Fruit fly (Drosophila melanogaster) whole organism, prepupa: ENCODE results near the gene Orct2.

ENCODE experiments used
- CG6276 ChIP-seq: fragments of 200-800 bp; sonication (Bioruptor generic); optimal IDR thresholded peaks from 2 replicates; lab custom pipeline; 2017; ENCODE audit warnings: missing biosample characterization, mild to moderate bottlenecking, missing genetic modification characterization
- Gug ChIP-seq: fragments of 200-800 bp; sonication (Bioruptor generic); IDR thresholded peaks from 2 replicates; pipeline ENCODE4 v1.3.6; 2022; ENCODE audit warnings: missing biosample characterization, missing genetic modification characterization
- Hr39 ChIP-seq: fragments of 200-800 bp; sonication (Bioruptor generic); optimal IDR thresholded peaks from 2 replicates; lab custom pipeline; 2016; ENCODE audit warnings: missing biosample characterization, missing genetic modification characterization
- Lpt ChIP-seq: fragments of 200-800 bp; sonication (Bioruptor generic); optimal IDR thresholded peaks from 3 replicates; lab custom pipeline; 2016; ENCODE audit warnings: missing biosample characterization, missing genetic modification characterization
- Sox102F ChIP-seq: fragments of 200-800 bp; sonication (Bioruptor generic); optimal IDR thresholded peaks from 2 replicates; lab custom pipeline; 2016; ENCODE audit warnings: missing biosample characterization, mild to moderate bottlenecking, missing genetic modification characterization
- spab ChIP-seq: fragments of 200-800 bp; sonication (Bioruptor generic); optimal IDR thresholded peaks from 2 replicates; lab custom pipeline; 2017; ENCODE audit warnings: missing biosample characterization, mild to moderate bottlenecking, missing genetic modification characterization, missing genetic modification reagents
- svp ChIP-seq: fragments of 200-800 bp; sonication (Bioruptor generic); peaks from one replicate; lab custom pipeline; 2016; ENCODE audit warnings: missing biosample characterization, missing genetic modification characterization

DNA sequence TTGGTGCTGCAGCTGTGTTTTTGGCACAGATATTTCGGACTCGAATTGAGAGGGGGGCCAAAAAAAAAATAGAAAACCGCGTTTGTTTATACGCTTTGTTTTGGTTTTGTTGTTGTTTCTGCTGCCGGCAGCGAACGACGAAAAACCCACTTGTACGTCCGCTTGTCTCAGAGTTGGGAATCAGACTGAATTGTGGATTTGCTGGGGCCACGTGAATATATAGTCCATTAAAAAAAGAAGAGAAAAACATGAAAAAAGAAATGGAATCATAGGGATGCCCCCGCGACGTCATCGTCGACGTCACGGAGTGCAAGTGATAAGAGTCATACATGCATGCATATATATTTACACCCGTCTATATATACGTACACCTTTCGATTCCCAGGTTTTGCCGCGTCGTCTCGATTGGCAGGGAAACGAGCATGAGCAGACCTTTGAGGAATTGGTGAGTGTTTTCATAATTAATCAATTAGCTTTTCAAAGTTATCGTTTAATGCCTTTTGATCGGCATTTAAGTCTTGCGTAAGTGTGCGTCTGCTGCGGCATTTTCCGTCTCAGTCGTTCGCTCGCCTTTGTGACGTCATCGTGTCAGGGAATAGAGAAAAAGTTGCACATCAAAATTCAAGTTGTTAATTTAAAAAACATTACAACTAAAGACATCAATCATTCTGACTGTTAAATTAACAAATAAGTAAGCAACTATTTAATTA, 47.0 kb downstream of the Orct2 start:
- TF ChIP-seq Lpt (GFP tag; lab: Kevin White, UChicago) (no peak), svp (no peak), Hr39 (GFP tag; lab: Kevin White, UChicago) (no peak), Gug (GFP tag; lab: Robert Waterston, UW) (no peak), Sox102F (GFP tag; lab: Kevin White, UChicago) (no peak), CG6276 (GFP tag; lab: Kevin White, UChicago) (no peak), spab (GFP tag; lab: Kevin White, UChicago) (no peak)
